Worm (Caenorhabditis elegans) whole organism, L2 larva: ENCODE results near the gene nlp-76.
A peak's percentile ranks its signal among the peaks of the same experiment; 100 is the strongest.

Experiments used
- C34F6.9 ChIP-seq: fragments of 150-350 bp; optimal IDR thresholded peaks from 2 replicates; lab custom pipeline; 2014; ENCODE audit warnings: missing biosample characterization, missing genetic modification characterization
- F13H6.1 ChIP-seq: sonication (generic microtip); optimal IDR thresholded peaks from 2 replicates; lab custom pipeline; 2016; ENCODE audit warnings: missing genetic modification characterization, missing compliant biosample characterization
- R02D3.7 ChIP-seq: fragments of 150-350 bp; optimal IDR thresholded peaks from 2 replicates; lab custom pipeline; 2014; ENCODE audit warnings: missing biosample characterization, missing genetic modification characterization
- alr-1 ChIP-seq: fragments of 150-350 bp; optimal IDR thresholded peaks from 2 replicates; lab custom pipeline; 2014; ENCODE audit warnings: missing biosample characterization, missing genetic modification characterization
- aly-2 ChIP-seq: fragments of 150-350 bp; optimal IDR thresholded peaks from 2 replicates; lab custom pipeline; 2014; ENCODE audit warnings: missing biosample characterization, missing genetic modification characterization
- ama-1 ChIP-seq: fragments of 150-350 bp; optimal IDR thresholded peaks from 2 replicates; lab custom pipeline; 2018; ENCODE audit warnings: inconsistent platforms
- blmp-1 ChIP-seq: sonication (generic microtip); optimal IDR thresholded peaks from 2 replicates; lab custom pipeline; 2017; ENCODE audit warnings: missing genetic modification characterization, mild to moderate bottlenecking, missing compliant biosample characterization, antibody characterized with exemption, moderate library complexity; ENCODE audit not compliant: insufficient read depth
- crh-2 ChIP-seq: sonication (generic microtip); optimal IDR thresholded peaks from 2 replicates; lab custom pipeline; 2017; ENCODE audit warnings: missing biosample characterization, missing genetic modification characterization
- egl-27 ChIP-seq: sonication (generic microtip); optimal IDR thresholded peaks from 3 replicates; lab custom pipeline; 2017; ENCODE audit warnings: missing biosample characterization, missing genetic modification reagents, missing genetic modification characterization
- elt-1 ChIP-seq: fragments of 150-350 bp; optimal IDR thresholded peaks from 2 replicates; lab custom pipeline; 2014; ENCODE audit warnings: missing biosample characterization, missing genetic modification characterization
- fos-1 ChIP-seq: fragments of 150-350 bp; optimal IDR thresholded peaks from 2 replicates; lab custom pipeline; 2014; ENCODE audit warnings: missing biosample characterization, missing genetic modification characterization
- gmeb-1 ChIP-seq: fragments of 150-350 bp; optimal IDR thresholded peaks from 2 replicates; lab custom pipeline; 2014; ENCODE audit warnings: missing biosample characterization, missing genetic modification characterization
- lin-11 ChIP-seq: fragments of 150-350 bp; sonication (generic microtip); optimal IDR thresholded peaks from 2 replicates; lab custom pipeline; 2014; ENCODE audit warnings: missing biosample characterization, missing genetic modification characterization, inconsistent platforms, mixed read lengths
- lin-13 ChIP-seq: fragments of 150-350 bp; optimal IDR thresholded peaks from 2 replicates; lab custom pipeline; 2014; ENCODE audit warnings: missing biosample characterization, missing genetic modification reagents, missing genetic modification characterization
- lin-39 ChIP-seq: fragments of 150-350 bp; optimal IDR thresholded peaks from 2 replicates; lab custom pipeline; 2014; ENCODE audit warnings: missing biosample characterization, missing genetic modification reagents, missing genetic modification characterization
- lsy-2 ChIP-seq, 2 experiments: fragments of 150-350 bp in 1 of 2; sonication (generic microtip) in 1 of 2; optimal IDR thresholded peaks; 2 replicates each; lab custom pipeline; 2014 to 2017; ENCODE audit warnings: missing biosample characterization in 2 of 2, missing genetic modification characterization in 2 of 2
- mab-5 ChIP-seq: fragments of 150-350 bp; optimal IDR thresholded peaks from 2 replicates; lab custom pipeline; 2014; ENCODE audit warnings: missing biosample characterization, missing genetic modification characterization
- mbf-1 ChIP-seq: sonication (generic microtip); optimal IDR thresholded peaks from 2 replicates; lab custom pipeline; 2017; ENCODE audit warnings: missing biosample characterization, missing genetic modification characterization
- nhr-10 ChIP-seq: sonication (generic microtip); optimal IDR thresholded peaks from 2 replicates; lab custom pipeline; 2017; ENCODE audit warnings: missing biosample characterization, missing genetic modification characterization
- nhr-11 ChIP-seq: fragments of 150-350 bp; optimal IDR thresholded peaks from 2 replicates; lab custom pipeline; 2014; ENCODE audit warnings: missing biosample characterization, missing genetic modification characterization
- nhr-12 ChIP-seq: fragments of 150-350 bp; optimal IDR thresholded peaks from 2 replicates; lab custom pipeline; 2014; ENCODE audit warnings: missing biosample characterization, missing genetic modification characterization
- nhr-129 ChIP-seq: fragments of 150-350 bp; optimal IDR thresholded peaks from 2 replicates; lab custom pipeline; 2014; ENCODE audit warnings: missing biosample characterization, missing genetic modification characterization
- nhr-21 ChIP-seq: fragments of 150-350 bp; optimal IDR thresholded peaks from 2 replicates; lab custom pipeline; 2014; ENCODE audit warnings: missing biosample characterization, missing genetic modification characterization
- nhr-23 ChIP-seq: fragments of 150-350 bp; optimal IDR thresholded peaks from 2 replicates; lab custom pipeline; 2014; ENCODE audit warnings: missing biosample characterization, missing genetic modification reagents, missing genetic modification characterization
- nhr-237 ChIP-seq: fragments of 150-350 bp; optimal IDR thresholded peaks from 2 replicates; lab custom pipeline; 2014; ENCODE audit warnings: missing biosample characterization, missing genetic modification characterization
- nhr-25 ChIP-seq: fragments of 150-350 bp; sonication (generic microtip); optimal IDR thresholded peaks from 3 replicates; lab custom pipeline; 2014; ENCODE audit warnings: missing biosample characterization, missing genetic modification characterization
- nhr-6 ChIP-seq: fragments of 150-350 bp; optimal IDR thresholded peaks from 2 replicates; lab custom pipeline; 2014; ENCODE audit warnings: missing biosample characterization, missing genetic modification characterization
- nhr-77 ChIP-seq: fragments of 150-350 bp; optimal IDR thresholded peaks from 2 replicates; lab custom pipeline; 2014; ENCODE audit warnings: missing biosample characterization, missing genetic modification characterization
- peb-1 ChIP-seq: fragments of 150-350 bp; optimal IDR thresholded peaks from 2 replicates; lab custom pipeline; 2014; ENCODE audit warnings: missing biosample characterization, missing genetic modification characterization
- sem-4 ChIP-seq: fragments of 150-350 bp; optimal IDR thresholded peaks from 2 replicates; lab custom pipeline; 2014; ENCODE audit warnings: missing biosample characterization, missing genetic modification reagents, missing genetic modification characterization
- skn-1 ChIP-seq: sonication (generic microtip); optimal IDR thresholded peaks from 2 replicates; lab custom pipeline; 2017; ENCODE audit warnings: missing biosample characterization, missing genetic modification characterization
- sma-3 ChIP-seq: sonication (generic microtip); optimal IDR thresholded peaks from 2 replicates; lab custom pipeline; 2016; ENCODE audit warnings: missing genetic modification reagents, missing genetic modification characterization, missing compliant biosample characterization
- sma-9 ChIP-seq, 2 experiments: fragments of 150-350 bp in 1 of 2; sonication (generic microtip) in 1 of 2; optimal IDR thresholded peaks; 2 replicates each; lab custom pipeline; 2014 to 2016; ENCODE audit warnings: missing genetic modification characterization in 2 of 2, mild to moderate bottlenecking in 1 of 2, missing biosample characterization in 1 of 2, missing compliant biosample characterization in 1 of 2, missing genetic modification reagents in 1 of 2, moderate library complexity in 1 of 2
- snpc-4 ChIP-seq: fragments of 150-350 bp; optimal IDR thresholded peaks from 2 replicates; lab custom pipeline; 2014; ENCODE audit warnings: missing biosample characterization, missing genetic modification characterization
- unc-39 ChIP-seq: fragments of 150-350 bp; optimal IDR thresholded peaks from 2 replicates; lab custom pipeline; 2014; ENCODE audit warnings: missing biosample characterization, missing genetic modification characterization
- unc-55 ChIP-seq: fragments of 150-350 bp; sonication (generic microtip); optimal IDR thresholded peaks from 3 replicates; lab custom pipeline; 2014; ENCODE audit warnings: missing biosample characterization, missing genetic modification reagents, missing genetic modification characterization
- unc-62 ChIP-seq: fragments of 150-350 bp; optimal IDR thresholded peaks from 2 replicates; lab custom pipeline; 2014; ENCODE audit warnings: missing biosample characterization, missing genetic modification reagents, missing genetic modification characterization
- zag-1 ChIP-seq: fragments of 150-350 bp; optimal IDR thresholded peaks from 2 replicates; lab custom pipeline; 2014; ENCODE audit warnings: missing biosample characterization, missing genetic modification characterization
- ztf-11 ChIP-seq: sonication (generic microtip); optimal IDR thresholded peaks from 2 replicates; lab custom pipeline; 2017; ENCODE audit warnings: missing biosample characterization, missing genetic modification characterization

The nlp-76 gene

DNA sequence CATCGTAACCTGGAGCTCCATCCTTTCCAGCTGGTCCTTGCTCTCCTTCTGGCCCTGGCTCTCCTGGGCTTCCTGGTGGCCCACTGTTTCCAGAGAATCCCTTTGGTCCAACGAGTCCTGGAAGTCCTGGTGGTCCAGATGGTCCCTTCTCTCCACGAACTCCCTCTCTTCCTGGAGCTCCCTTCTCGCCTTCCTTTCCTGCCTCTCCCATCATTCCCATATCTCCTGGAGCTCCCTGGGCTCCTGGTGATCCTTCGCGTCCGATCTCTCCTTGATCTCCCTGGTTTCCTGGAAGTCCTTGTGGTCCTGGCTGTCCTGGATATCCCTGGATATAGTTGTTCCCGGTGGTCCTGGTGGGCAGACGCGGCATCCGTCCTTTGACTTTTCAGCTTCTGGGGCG, 27.5 kb downstream of the nlp-76 start:
- TF ChIP-seq lsy-2 (tag; optimal IDR thresholded peaks at IDR 0.05; lab: Kevin White, UChicago) (no peak), fos-1 (tag; lab: Kevin White, UChicago) (no peak), nhr-12 (tag; lab: Kevin White, UChicago) (no peak), gmeb-1 (tag; lab: Kevin White, UChicago) (no peak), nhr-10 (tag; lab: Kevin White, UChicago) (no peak), nhr-77 (tag; lab: Kevin White, UChicago) (no peak), nhr-129 (no peak), nhr-23 (tag; lab: Kevin White, UChicago) (no peak), sem-4 (tag; lab: Kevin White, UChicago) (no peak), F13H6.1 (tag; lab: Kevin White, UChicago) (no peak), mab-5 (tag; lab: Kevin White, UChicago) (no peak), nhr-25 (tag; lab: Kevin White, UChicago) (no peak), mbf-1 (no peak), nhr-237 (tag; lab: Kevin White, UChicago) (no peak)

DNA sequence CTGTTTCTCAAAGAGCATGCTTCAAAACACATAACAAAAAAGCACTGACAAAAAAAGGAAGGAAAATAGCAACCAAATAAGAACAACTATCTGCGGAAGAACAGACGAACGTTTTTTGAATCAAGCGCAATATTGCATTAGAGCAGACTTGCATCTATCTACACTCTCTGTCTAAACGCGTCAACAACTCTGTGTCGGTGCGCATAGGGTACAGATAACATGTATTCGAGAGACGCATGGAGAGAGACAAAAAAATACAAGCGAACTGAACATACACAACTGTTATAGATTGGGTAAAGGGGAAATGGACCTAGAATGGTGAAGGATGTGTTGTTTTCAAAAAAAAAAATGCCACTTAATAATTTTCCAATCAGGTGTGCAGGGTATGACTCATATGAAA, 28.7 kb downstream of the nlp-76 start:
- TF ChIP-seq nhr-11 (no peak), lsy-2 (tag; optimal IDR thresholded peaks at IDR 0.05; lab: Kevin White, UChicago) (peak in 1 of 2 experiments; percentile 63), fos-1 (tag; lab: Kevin White, UChicago) (peak; percentile 73), crh-2 (tag; lab: Kevin White, UChicago) (peak; percentile 79), peb-1 (no peak), nhr-21 (tag; lab: Kevin White, UChicago) (no peak), nhr-6 (tag; lab: Kevin White, UChicago) (peak; percentile 40), gmeb-1 (tag; lab: Kevin White, UChicago) (peak; percentile 67), ztf-11 (tag; lab: Kevin White, UChicago) (no peak), F13H6.1 (tag; lab: Kevin White, UChicago) (peak; percentile 34), unc-55 (peak; percentile 72), unc-39 (tag; lab: Kevin White, UChicago) (no peak), lin-39 (tag; lab: Kevin White, UChicago) (no peak), zag-1 (no peak), snpc-4 (tag; lab: Kevin White, UChicago) (no peak), nhr-23 (tag; lab: Kevin White, UChicago) (no peak), elt-1 (tag; lab: Kevin White, UChicago) (no peak), sma-3 (GFP tag; lab: Kevin White, UChicago) (peak; percentile 49), aly-2 (tag; lab: Kevin White, UChicago) (no peak), alr-1 (tag; lab: Kevin White, UChicago) (no peak), R02D3.7 (tag; lab: Kevin White, UChicago) (no peak), nhr-12 (tag; lab: Kevin White, UChicago) (no peak), sma-9 (GFP tag; optimal IDR thresholded peaks at IDR 0.05; lab: Kevin White, UChicago) (peak; percentile 59), sma-9 (tag; optimal IDR thresholded peaks at IDR 0.05; lab: Kevin White, UChicago) (no peak), sem-4 (tag; lab: Kevin White, UChicago) (no peak), C34F6.9 (tag; lab: Kevin White, UChicago) (peak; percentile 54), ama-1 (lab: Kevin White, UChicago) (no peak), lin-13 (GFP tag; lab: Kevin White, UChicago) (peak; percentile 8), nhr-25 (tag; lab: Kevin White, UChicago) (peak; percentile 52), blmp-1 (peak; percentile 6), nhr-77 (tag; lab: Kevin White, UChicago) (no peak), nhr-129 (peak; percentile 81), mab-5 (tag; lab: Kevin White, UChicago) (no peak), unc-62 (GFP tag; lab: Kevin White, UChicago) (no peak), skn-1 (tag; lab: Kevin White, UChicago) (no peak), lin-11 (no peak), egl-27 (tag; lab: Kevin White, UChicago) (no peak)

DNA sequence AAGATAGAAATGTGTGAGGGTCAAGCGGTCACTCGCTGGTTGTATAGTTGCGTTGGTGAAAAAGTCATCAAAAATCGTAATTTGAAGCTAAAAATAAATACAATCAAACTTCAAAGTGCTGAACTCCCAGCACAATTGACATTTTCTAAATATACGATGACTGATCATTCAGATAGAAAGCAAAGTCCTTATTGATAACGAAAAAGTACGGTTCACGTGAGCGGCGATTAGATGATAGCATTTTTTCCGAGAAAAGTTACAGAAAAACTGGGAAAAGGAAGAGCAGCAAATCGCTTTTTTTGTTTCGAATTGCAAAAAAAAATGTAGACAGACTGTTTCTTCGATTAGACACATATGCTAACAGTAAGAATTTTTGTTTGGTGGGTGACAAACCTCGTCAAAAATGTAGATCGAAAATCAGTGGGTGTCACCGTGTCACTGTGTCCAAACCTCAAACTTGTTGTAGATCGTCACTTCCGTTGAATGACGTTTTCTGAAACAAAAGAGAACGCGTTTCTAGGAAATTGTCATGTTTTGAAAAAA, 29.8 kb downstream of the nlp-76 start, which contains the start of gene ivns-1:
Gene ivns-1 (minus strand): TSS at position 493 of the 543 bp plus-strand sequence.
- TF ChIP-seq fos-1 (tag; lab: Kevin White, UChicago), result peak; percentile 35
- no peak for TF ChIP-seq gmeb-1 (tag; lab: Kevin White, UChicago)
